Worm (Caenorhabditis elegans) whole organism, L4/young adult: ENCODE data around the gene C05D11.8.

Experiments used
- W03F9.2 ChIP-seq: fragments of 150-350 bp; optimal IDR thresholded peaks from 2 replicates; lab custom pipeline; 2014; ENCODE audit warnings: missing biosample characterization, missing genetic modification characterization
- dao-5 ChIP-seq: sonication (generic microtip); optimal IDR thresholded peaks from 2 replicates; lab custom pipeline; 2016; ENCODE audit warnings: missing genotype, missing genetic modification characterization, moderate library complexity, missing compliant biosample characterization
- him-1 ChIP-seq: sonication (generic microtip); optimal IDR thresholded peaks from 2 replicates; lab custom pipeline; 2016; ENCODE audit warnings: missing genotype, missing genetic modification reagents, missing genetic modification characterization, missing compliant biosample characterization

Gene C05D11.8

DNA sequence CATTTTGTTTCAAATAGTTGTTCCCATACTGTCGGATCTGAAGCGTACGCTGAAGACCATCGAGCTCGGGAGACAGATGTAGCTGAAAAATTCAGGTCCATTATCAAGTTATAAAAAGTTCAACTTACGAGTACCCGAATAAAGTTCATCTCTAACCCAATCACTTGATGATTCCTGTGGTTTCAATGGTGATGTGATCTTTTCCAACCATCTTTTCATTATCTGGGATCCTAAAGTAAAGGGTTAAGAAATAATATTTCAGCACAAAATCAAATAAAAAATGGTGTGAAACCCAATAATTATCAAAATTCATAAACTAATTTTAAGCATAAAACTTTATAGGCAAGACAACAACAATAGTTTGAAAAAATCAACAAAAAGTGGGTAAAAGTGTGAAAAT, at the start of gene C05D11.8:
C05D11.8 (minus strand) TSS at position 101 of the 400 bp plus-strand sequence.
- TF ChIP-seq W03F9.2 (tag; lab: Kevin White, UChicago) = no peak
- no peak for TF ChIP-seq dao-5
- no peak for TF ChIP-seq him-1 (tag; lab: Kevin White, UChicago)

ce11 chrIII:6476380-6476779, 49.3 kb upstream of the C05D11.8 start:
- TF ChIP-seq him-1 (tag; lab: Kevin White, UChicago) (no peak), dao-5 (no peak), W03F9.2 (tag; lab: Kevin White, UChicago) (no peak)

DNA sequence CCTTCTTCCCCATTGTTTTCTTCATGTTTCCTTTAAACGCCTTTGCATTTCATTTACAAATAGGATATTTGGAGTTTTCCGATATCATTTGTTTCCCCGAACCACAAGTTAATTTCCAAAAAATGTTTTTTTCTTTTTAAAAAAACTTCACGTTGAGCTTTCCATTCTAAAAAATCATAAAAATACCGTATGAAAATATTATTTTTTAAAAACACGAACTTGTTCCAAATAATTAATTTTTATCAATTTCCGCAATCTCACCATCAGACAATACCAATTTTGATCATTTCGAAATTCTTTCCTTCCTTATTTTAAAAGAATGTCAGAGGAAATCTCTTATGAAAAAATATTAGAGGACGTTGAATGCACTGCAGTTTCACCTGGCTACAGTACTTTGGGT, 44.3 kb upstream of the C05D11.8 start, which contains the start of gene wht-6:
wht-6 (plus strand) TSS at position 301 of the 400 bp plus-strand sequence.
- no peak for TF ChIP-seq W03F9.2 (tag; lab: Kevin White, UChicago)
- TF ChIP-seq dao-5 = no peak
- TF ChIP-seq him-1 (tag; lab: Kevin White, UChicago) = no peak

ce11 chrIII:6467005-6467404, 39.9 kb upstream of the C05D11.8 start, which contains the start of gene T26A5.2:
Gene T26A5.2, plus strand, starts transcription at chrIII:6467305.
- TF ChIP-seq dao-5 (no peak), him-1 (tag; lab: Kevin White, UChicago) (no peak), W03F9.2 (tag; lab: Kevin White, UChicago) (no peak)

DNA sequence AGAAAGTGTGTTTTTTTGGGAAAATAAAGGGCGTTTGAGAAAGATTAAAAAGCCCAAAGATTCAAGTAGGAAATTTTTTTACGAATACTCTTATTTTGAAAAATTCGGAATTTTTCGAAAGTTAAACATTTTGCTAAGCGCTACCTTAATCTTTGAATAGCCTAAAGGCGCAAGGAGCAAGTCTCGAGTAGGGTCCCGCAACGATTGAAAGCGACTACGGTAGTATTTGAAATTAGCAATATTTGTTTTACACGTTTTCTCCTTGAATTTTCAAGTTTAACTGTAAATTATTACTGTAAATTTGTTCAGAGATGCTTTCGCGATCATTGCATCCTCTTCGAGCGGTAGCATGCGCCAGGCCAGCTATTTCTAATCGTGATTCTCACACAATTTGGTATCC, 37.8 kb upstream of the C05D11.8 start, which contains the start of gene nduf-2.2:
nduf-2.2 (plus strand) TSS at position 310 of the 400 bp plus-strand sequence.
- TF ChIP-seq dao-5 (no peak), W03F9.2 (tag; lab: Kevin White, UChicago) (no peak), him-1 (tag; lab: Kevin White, UChicago) (no peak)

ce11 chrIII:6464113-6464571, 37.0 kb upstream of the C05D11.8 start:
- TF ChIP-seq W03F9.2 (tag; lab: Kevin White, UChicago) = peak; percentile 47
- TF ChIP-seq dao-5 = no peak
- TF ChIP-seq him-1 (tag; lab: Kevin White, UChicago) = peak; percentile 21

ce11 chrIII:6463679-6464078, 36.6 kb upstream of the C05D11.8 start, which contains the start of gene dlc-1:
Gene dlc-1, minus strand, starts transcription at chrIII:6463779.
- TF ChIP-seq W03F9.2 (tag; lab: Kevin White, UChicago) (no peak), him-1 (tag; lab: Kevin White, UChicago) (no peak), dao-5 (no peak)

DNA sequence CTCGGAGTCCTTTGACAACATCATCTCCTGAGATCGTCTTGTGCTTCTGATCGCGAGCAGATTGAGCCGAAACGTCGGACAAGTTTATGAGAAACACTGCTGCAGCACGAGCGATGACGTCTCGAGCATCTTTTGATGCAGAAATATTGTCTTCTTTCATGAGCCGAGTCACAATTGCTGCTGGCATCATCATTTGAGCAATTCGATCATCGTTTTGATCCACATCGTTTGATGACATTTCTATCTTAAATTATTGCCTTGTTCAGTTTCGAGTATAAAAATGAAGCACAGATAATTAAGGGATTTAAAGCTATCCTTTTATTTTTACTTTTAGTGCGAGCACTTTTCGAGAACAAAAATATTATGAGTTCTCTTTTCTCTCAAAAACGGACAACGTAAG, 35.5 kb upstream of the C05D11.8 start, which contains the start of gene T26A5.8:
T26A5.8 (minus strand) TSS at position 247 of the 400 bp plus-strand sequence.
- no peak for TF ChIP-seq dao-5
- TF ChIP-seq W03F9.2 (tag; lab: Kevin White, UChicago) = no peak

ce11 chrIII:6459820-6460219, 32.7 kb upstream of the C05D11.8 start, which contains the start of gene algn-1:
Gene algn-1, plus strand, starts transcription at chrIII:6460120.
- no peak for TF ChIP-seq him-1 (tag; lab: Kevin White, UChicago)
- no peak for TF ChIP-seq dao-5
- no peak for TF ChIP-seq W03F9.2 (tag; lab: Kevin White, UChicago)

DNA sequence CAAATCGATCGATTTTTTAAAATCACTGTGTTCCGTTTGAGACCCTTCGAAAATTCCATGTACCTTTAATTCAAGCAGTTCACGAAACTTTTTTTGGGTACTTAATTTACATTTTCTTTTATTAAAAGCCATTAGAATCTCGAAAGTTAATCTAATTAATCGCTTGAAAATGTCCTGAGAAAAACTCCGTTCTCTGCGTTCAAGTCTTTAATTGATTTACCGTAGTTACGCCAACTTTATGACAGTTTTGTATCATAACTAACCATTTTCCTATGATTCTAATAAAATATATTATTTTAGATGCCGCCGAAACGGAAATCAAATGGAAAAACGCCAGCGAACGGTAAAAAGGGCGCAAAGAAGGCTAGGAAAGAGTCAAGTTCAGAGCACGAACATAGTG, 27.1 kb upstream of the C05D11.8 start, which contains the start of gene jhdm-1:
jhdm-1 (plus strand) TSS at position 301 of the 400 bp plus-strand sequence.
- TF ChIP-seq W03F9.2 (tag; lab: Kevin White, UChicago) (no peak), dao-5 (no peak), him-1 (tag; lab: Kevin White, UChicago) (no peak)

ce11 chrIII:6453665-6454064, 26.6 kb upstream of the C05D11.8 start:
- TF ChIP-seq dao-5 = no peak
- peak; percentile 81 for TF ChIP-seq W03F9.2 (tag; lab: Kevin White, UChicago)

DNA sequence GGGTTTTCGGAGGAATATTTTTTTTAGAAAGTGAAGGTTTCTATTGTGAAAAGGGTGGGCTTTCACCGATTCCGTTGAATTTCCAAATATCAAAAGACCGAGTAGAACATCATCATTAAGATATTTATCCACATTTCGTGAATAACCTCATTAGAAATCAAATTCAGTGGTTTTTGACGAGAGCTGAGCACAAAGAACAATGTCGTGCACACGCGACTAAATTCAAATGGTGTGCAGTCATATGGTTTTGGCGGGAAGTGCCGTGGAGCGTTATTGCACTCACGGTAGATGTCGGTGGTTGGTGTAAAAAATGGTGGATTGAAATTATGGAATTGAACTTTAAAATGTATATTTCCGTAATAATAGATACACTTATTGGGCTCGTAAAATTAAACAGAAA, 25.6 kb upstream of the C05D11.8 start:
- TF ChIP-seq W03F9.2 (tag; lab: Kevin White, UChicago) (no peak), him-1 (tag; lab: Kevin White, UChicago) (no peak), dao-5 (no peak)

ce11 chrIII:6452278-6452677, 25.2 kb upstream of the C05D11.8 start, which contains the start of gene set-1:
Gene set-1, minus strand, starts transcription at chrIII:6452378.
- TF ChIP-seq dao-5 = no peak
- TF ChIP-seq W03F9.2 (tag; lab: Kevin White, UChicago) = no peak
- no peak for TF ChIP-seq him-1 (tag; lab: Kevin White, UChicago)

DNA sequence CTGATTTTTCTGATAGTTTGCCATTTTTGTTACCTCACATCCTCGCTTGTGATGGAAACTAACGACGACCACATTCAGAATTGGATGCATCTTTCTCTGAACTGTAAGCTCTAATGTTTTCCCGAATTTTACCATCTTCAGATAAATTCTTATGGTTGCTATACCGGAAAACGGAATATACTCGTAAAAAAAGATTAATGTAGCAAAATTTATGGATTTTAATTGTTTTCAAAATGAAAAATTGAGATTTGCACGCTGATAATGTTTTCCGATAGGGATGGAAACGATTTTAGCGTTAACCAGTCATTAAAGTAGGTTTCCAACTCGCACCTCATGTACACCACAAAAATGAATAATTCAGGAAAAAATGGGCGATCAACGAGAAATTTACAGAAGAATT, 23.5 kb upstream of the C05D11.8 start, which contains the start of gene T26A5.6:
T26A5.6 (minus strand) TSS at position 101 of the 400 bp plus-strand sequence.
- TF ChIP-seq him-1 (tag; lab: Kevin White, UChicago) = no peak
- TF ChIP-seq W03F9.2 (tag; lab: Kevin White, UChicago) = no peak
- TF ChIP-seq dao-5 = no peak

DNA sequence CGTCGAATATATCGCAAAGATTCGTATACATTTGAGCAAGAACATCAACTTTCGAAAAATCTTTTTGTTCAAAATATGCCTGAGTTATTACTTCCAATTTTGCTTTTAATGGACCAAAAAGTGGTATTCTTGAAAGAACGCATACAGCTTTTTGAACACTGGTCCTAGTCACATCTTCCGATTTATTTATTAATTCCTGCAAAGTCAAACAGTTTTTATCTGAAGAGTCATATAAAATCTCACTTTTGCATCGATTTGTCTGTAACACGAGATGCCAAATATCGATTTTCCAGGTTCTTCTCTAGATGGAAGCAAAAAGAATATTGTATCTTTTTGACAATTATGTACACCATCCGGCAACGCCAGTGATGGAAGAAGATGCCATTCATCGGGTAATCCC, 22.7 kb upstream of the C05D11.8 start:
- TF ChIP-seq dao-5 = no peak
- TF ChIP-seq W03F9.2 (tag; lab: Kevin White, UChicago) = no peak
- no peak for TF ChIP-seq him-1 (tag; lab: Kevin White, UChicago)
